Worm (Caenorhabditis elegans): ENCODE data around the gene M03F8.7.

The M03F8.7 gene

ce11 chrV:5939503-5940072 is 2.8 kb downstream of the M03F8.7 start, which contains the start of gene syf-3 (continued):
- TF ChIP-seq mab-9 (GFP tag; IDR thresholded peaks at IDR 0.05) (0 out of 2 replicates have a peak, but pooled peaks have one; percentile 34), nhr-19 (GFP tag; conservative IDR thresholded peaks at IDR 0.05) (no peak), C04F5.9 (tag; optimal IDR thresholded peaks at IDR 0.05) (peak; percentile 3), isw-1 (GFP tag; IDR thresholded peaks at IDR 0.05) (peak; percentile 42), mdl-1 (tag; optimal IDR thresholded peaks at IDR 0.05) (peak in 1 of 2 experiments; percentile 44), hlh-17 (GFP tag; optimal IDR thresholded peaks at IDR 0.05; ENCODE audit: borderline replicate concordance) (no peak), nhr-85 (tag) (peak; percentile 79), mep-1 (tag; optimal IDR thresholded peaks at IDR 0.05) (peak; percentile 67), ceh-63 (GFP tag; optimal IDR thresholded peaks at IDR 0.05) (no peak), sptf-1 (tag; optimal IDR thresholded peaks at IDR 0.05) (no peak), fos-1 (tag; optimal IDR thresholded peaks at IDR 0.05) (peak; percentile 36), vab-15 (tag; optimal IDR thresholded peaks at IDR 0.05) (peak; percentile 25), tlp-1 (tag; optimal IDR thresholded peaks at IDR 0.05) (no peak), ets-5 (GFP tag; IDR thresholded peaks at IDR 0.05) (no peak), unc-86 (tag; optimal IDR thresholded peaks at IDR 0.05) (peak; percentile 68), nhr-84 (tag; optimal IDR thresholded peaks at IDR 0.05) (no peak), tbx-2 (tag; optimal IDR thresholded peaks at IDR 0.05) (peak; percentile 61), jun-1 (tag; optimal IDR thresholded peaks at IDR 0.05) (peak; percentile 35), snu-23 (GFP tag; optimal IDR thresholded peaks at IDR 0.05) (peak; percentile 73), nhr-76 (tag; optimal IDR thresholded peaks at IDR 0.05) (no peak), zag-1 (tag; optimal IDR thresholded peaks at IDR 0.05) (no peak), egl-27 (tag; optimal IDR thresholded peaks at IDR 0.05) (no peak), ces-1 (GFP tag; optimal IDR thresholded peaks at IDR 0.05) (no peak), sup-37 (GFP tag; optimal IDR thresholded peaks at IDR 0.05) (no peak), nhr-71 (tag; optimal IDR thresholded peaks at IDR 0.05) (peak; percentile 76), hpl-2 (GFP tag; optimal IDR thresholded peaks at IDR 0.05) (no peak), alr-1 (tag; optimal IDR thresholded peaks at IDR 0.05; ENCODE audit: borderline replicate concordance) (no peak), unc-30 (tag; optimal IDR thresholded peaks at IDR 0.05) (no peak), lsy-2 (tag; optimal IDR thresholded peaks at IDR 0.05) (peak; percentile 72 to 78), nhr-77 (tag; optimal IDR thresholded peaks at IDR 0.05) (no peak), snpc-4 (tag; optimal IDR thresholded peaks at IDR 0.05) (peak; percentile 38), efl-3 (GFP tag; optimal IDR thresholded peaks at IDR 0.05) (no peak), ceh-88 (GFP tag; IDR thresholded peaks at IDR 0.05) (no peak)

ce11 chrV:5943167-5943566 is 6.4 kb downstream of the M03F8.7 start, which contains the start of gene pst-1:
pst-1 (plus strand) TSS chrV:5943467.
- TF ChIP-seq ceh-82 (tag; optimal IDR thresholded peaks at IDR 0.05) (no peak), elt-3 (tag; optimal IDR thresholded peaks at IDR 0.05) (no peak), lin-13 (GFP tag; optimal IDR thresholded peaks at IDR 0.05) (no peak), pax-3 (tag; optimal IDR thresholded peaks at IDR 0.05) (no peak), skn-1 (tag; optimal IDR thresholded peaks at IDR 0.05) (no peak), fos-1 (tag; optimal IDR thresholded peaks at IDR 0.05) (no peak), mdl-1 (tag; optimal IDR thresholded peaks at IDR 0.05) (no peak), ets-5 (GFP tag; IDR thresholded peaks at IDR 0.05) (no peak), vab-15 (tag; optimal IDR thresholded peaks at IDR 0.05) (no peak), lsy-2 (tag; optimal IDR thresholded peaks at IDR 0.05) (no peak), aly-2 (tag; optimal IDR thresholded peaks at IDR 0.05) (no peak), fkh-4 (tag; optimal IDR thresholded peaks at IDR 0.05; ENCODE audit: borderline replicate concordance) (no peak)

ce11 chrV:5949674-5950149 is 13.0 kb downstream of the M03F8.7 start:
- TF ChIP-seq blmp-1 (tag; optimal IDR thresholded peaks at IDR 0.05), result peak; percentile 26
- TF ChIP-seq ceh-8 (GFP tag; optimal IDR thresholded peaks at IDR 0.05), result no peak
- TF ChIP-seq mab-9 (GFP tag; IDR thresholded peaks at IDR 0.05), result no peak
- no peak for TF ChIP-seq ets-5 (GFP tag; IDR thresholded peaks at IDR 0.05)
- no peak for TF ChIP-seq skn-1 (tag; optimal IDR thresholded peaks at IDR 0.05)
